Worm (Caenorhabditis elegans) whole organism, midembryonic: ENCODE data around the gene nca-2.

Source experiments
- T22C8.4 ChIP-seq: fragments of 200-800 bp; sonication (Bioruptor generic); IDR thresholded peaks from 2 replicates; pipeline ENCODE4 v1.3.6; 2022; ENCODE audit warnings: missing genetic modification characterization, missing compliant biosample characterization
- cog-1 ChIP-seq: sonication (generic microtip); optimal IDR thresholded peaks from 2 replicates; lab custom pipeline; 2016; ENCODE audit warnings: missing genetic modification characterization, missing compliant biosample characterization
- flt-1 ChIP-seq: fragments of 200-800 bp; sonication (Bioruptor generic); IDR thresholded peaks from 2 replicates; pipeline ENCODE4 v1.3.6; 2022; ENCODE audit warnings: missing genetic modification characterization, missing compliant biosample characterization
- klf-2 ChIP-seq: fragments of 200-800 bp; sonication (Bioruptor generic); conservative IDR thresholded peaks from 2 replicates; pipeline ENCODE4 v1.3.6; 2022; ENCODE audit warnings: missing genetic modification reagents, missing genetic modification characterization, missing compliant biosample characterization
- med-1 ChIP-seq: sonication (generic microtip); optimal IDR thresholded peaks from 2 replicates; lab custom pipeline; 2017; ENCODE audit warnings: missing genetic modification characterization, mild to moderate bottlenecking, missing compliant biosample characterization, antibody characterized with exemption, missing genetic modification reagents; ENCODE audit not compliant: insufficient read depth
- ref-1 ChIP-seq: fragments of 200-800 bp; sonication (Bioruptor generic); conservative IDR thresholded peaks from 2 replicates; pipeline ENCODE4 v1.3.6; 2022; ENCODE audit warnings: missing genetic modification reagents, missing genetic modification characterization, missing compliant biosample characterization
- tab-1 ChIP-seq: fragments of 200-800 bp; sonication (Bioruptor generic); IDR thresholded peaks from 2 replicates; pipeline ENCODE4 v1.3.6; 2022; ENCODE audit warnings: missing genetic modification characterization, missing compliant biosample characterization
- ztf-23 ChIP-seq: fragments of 200-800 bp; sonication (Bioruptor generic); IDR thresholded peaks from 2 replicates; pipeline ENCODE4 v1.3.6; 2022; ENCODE audit warnings: missing genetic modification reagents, missing genetic modification characterization, missing compliant biosample characterization
- ztf-29 ChIP-seq: fragments of 200-800 bp; sonication (Bioruptor generic); IDR thresholded peaks from 2 replicates; pipeline ENCODE4 v1.3.6; 2022; ENCODE audit warnings: missing genetic modification reagents, missing genetic modification characterization, missing compliant biosample characterization

Gene nca-2

DNA sequence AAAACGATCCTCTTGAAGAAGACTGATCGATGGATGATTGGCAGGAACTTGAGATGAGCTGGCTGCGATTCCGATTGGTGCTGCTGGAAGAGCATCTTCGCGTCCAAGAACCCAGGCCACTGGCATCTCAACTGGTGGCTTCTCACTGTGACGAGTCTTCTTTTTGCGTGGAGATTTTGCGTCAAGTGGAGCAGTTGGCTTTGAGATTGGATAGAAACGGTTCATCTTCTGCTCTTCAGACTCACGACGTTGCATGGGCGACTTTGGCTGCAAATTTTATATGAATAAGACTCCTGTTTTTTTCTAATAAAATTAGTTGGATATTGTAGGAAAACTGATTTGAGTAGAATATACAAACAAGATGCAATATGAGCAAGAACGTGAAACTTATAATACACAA is 45.4 kb downstream of the nca-2 start:
- TF ChIP-seq ztf-23 (GFP tag; lab: Robert Waterston, UW) (no peak), tab-1 (GFP tag; lab: Robert Waterston, UW) (no peak), ztf-29 (GFP tag; lab: Robert Waterston, UW) (no peak), ref-1 (GFP tag; lab: Robert Waterston, UW) (no peak), med-1 (GFP tag; lab: Kevin White, UChicago) (no peak), cog-1 (tag; lab: Kevin White, UChicago) (no peak)

DNA sequence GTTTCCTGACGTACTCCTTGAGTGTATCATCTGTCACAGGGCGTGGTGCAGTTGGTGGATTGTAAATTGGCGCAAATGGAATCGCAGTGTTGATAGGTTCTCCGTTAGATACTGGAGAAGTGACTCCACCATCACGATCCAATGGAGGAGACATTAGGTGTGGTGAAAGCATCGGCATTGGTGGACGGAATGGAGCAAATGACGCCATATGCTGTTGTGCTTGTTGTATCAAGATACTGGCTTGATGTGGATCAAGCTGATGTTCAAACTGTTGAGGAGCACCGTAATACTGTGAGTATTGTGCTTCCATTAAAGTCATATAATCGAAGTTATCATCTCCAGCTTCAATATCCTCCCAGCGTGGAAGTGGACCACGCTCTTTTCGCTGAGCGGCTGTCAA is 47.1 kb downstream of the nca-2 start:
- TF ChIP-seq ztf-23 (GFP tag; lab: Robert Waterston, UW): no peak
- TF ChIP-seq klf-2 (GFP tag; lab: Robert Waterston, UW): no peak
- no peak for TF ChIP-seq flt-1
- TF ChIP-seq tab-1 (GFP tag; lab: Robert Waterston, UW): no peak
- TF ChIP-seq T22C8.4: no peak
- TF ChIP-seq cog-1 (tag; lab: Kevin White, UChicago): no peak
- TF ChIP-seq med-1 (GFP tag; lab: Kevin White, UChicago): no peak

DNA sequence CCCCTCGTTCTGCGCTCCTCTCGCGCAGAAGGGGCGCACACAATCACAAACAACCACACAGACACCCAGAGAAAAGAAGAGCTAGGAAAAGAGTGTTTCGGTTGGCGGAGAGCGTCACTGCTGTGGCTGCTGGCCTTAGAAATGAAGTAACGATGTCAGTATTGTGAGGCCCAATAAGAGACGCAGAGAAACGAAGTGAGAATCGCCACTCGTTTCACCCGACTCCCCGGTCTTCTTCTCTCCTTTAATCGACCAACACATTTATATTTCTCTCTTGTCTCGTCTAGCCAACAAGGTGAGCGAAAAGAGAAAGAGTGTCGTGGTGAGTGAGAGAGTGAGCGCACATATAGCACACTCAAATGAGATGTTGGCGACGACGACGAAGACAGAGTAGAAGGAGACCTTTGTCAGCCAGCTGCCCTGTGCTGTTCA is 48.6 kb downstream of the nca-2 start:
- TF ChIP-seq cog-1 (tag; lab: Kevin White, UChicago) (peak; percentile 96), klf-2 (GFP tag; lab: Robert Waterston, UW) (no peak), flt-1 (peak; percentile 82; the same call in 1 of the 2 replicates), ztf-23 (GFP tag; lab: Robert Waterston, UW) (peak; percentile 94), ztf-29 (GFP tag; lab: Robert Waterston, UW) (0 out of 2 replicates have a peak, but pooled peaks have one; percentile 27), ref-1 (GFP tag; lab: Robert Waterston, UW) (no peak), tab-1 (GFP tag; lab: Robert Waterston, UW) (0 out of 2 replicates have a peak, but pooled peaks have one; percentile 21)

DNA sequence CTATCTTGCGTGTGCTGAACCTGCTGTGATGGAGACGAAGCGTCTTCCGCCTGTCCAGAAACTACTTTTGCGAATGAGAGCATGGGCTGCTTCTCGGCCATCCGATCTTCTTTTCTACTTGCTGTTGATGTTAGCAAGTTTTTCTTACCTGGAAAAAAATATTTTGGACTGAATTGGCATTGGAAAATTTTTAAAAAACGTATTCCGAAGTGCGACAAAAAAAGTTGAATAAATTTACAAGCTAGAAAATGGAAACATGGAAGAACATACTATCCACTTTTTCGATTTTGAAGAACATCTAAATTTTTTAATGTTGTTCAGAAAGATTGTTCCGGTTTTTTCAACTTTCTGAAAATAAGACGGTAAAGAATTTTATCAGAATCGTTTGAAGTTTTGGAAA is 52.2 kb downstream of the nca-2 start, which contains the start of gene larp-1:
larp-1 (minus strand) TSS at position 101 of the 400 bp plus-strand sequence.
- TF ChIP-seq cog-1 (tag; lab: Kevin White, UChicago) (no peak), tab-1 (GFP tag; lab: Robert Waterston, UW) (no peak), ref-1 (GFP tag; lab: Robert Waterston, UW) (no peak), T22C8.4 (no peak), ztf-23 (GFP tag; lab: Robert Waterston, UW) (no peak), flt-1 (no peak), med-1 (GFP tag; lab: Kevin White, UChicago) (no peak), ztf-29 (GFP tag; lab: Robert Waterston, UW) (no peak), klf-2 (GFP tag; lab: Robert Waterston, UW) (no peak)

DNA sequence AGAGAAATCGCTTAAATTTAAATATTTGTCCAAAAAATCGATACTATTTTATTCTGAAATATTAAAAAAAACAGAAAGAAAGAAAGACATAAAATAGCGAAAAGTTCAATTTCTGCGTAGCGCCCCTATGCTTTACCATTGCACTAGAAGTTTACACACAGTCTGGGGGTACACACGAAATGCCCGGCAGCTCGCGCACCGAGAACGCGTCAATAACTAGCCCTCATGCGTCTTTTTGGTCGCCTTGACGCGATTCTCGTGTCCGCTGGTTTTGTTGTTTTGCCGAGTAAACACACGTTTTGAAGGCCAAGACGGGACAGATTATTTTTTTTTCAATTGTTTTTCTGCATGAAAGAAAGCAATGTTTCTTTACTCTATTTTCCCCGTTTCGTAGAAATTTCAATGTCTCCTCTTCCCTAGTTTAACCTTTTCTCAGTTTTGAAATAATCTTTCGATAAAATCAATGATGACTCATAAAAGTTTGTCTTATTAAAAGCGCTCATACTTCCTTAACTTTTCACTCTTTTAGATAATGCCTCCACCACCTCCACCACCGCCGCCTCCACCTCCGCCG is 52.8 kb downstream of the nca-2 start, which contains the start of gene wip-1:
wip-1 (plus strand) TSS at position 524 of the 574 bp plus-strand sequence.
- TF ChIP-seq cog-1 (tag; lab: Kevin White, UChicago) (peak; percentile 91), tab-1 (GFP tag; lab: Robert Waterston, UW) (peak; percentile 40; the same call in 1 of the 2 replicates), ref-1 (GFP tag; lab: Robert Waterston, UW) (no peak), flt-1 (peak; percentile 85), ztf-29 (GFP tag; lab: Robert Waterston, UW) (peak; percentile 78), ztf-23 (GFP tag; lab: Robert Waterston, UW) (peak; percentile 100), klf-2 (GFP tag; lab: Robert Waterston, UW) (peak; percentile 60; the same call in 1 of the 2 replicates), med-1 (GFP tag; lab: Kevin White, UChicago) (peak; percentile 15), T22C8.4 (0 out of 2 replicates have a peak, but pooled peaks have one; percentile 8)

DNA sequence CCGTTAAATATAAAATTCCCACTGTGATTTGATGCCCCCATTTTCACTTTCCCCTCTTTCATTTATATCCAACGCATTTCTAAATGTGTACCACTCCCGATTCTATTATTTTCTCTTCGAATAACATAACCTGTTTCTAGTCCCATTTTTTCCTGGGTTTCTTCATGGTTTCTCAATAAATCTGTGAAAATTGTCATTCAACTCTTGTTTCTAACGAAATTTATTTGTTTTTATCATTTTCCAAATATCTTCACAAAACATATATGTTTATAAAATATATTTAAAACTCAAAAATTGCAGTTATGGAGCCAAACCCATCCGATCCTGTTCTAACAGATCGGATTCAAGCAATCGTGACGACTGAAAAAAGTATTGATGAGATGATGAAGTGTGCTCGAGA is 55.6 kb downstream of the nca-2 start, which contains the start of gene mdt-11:
mdt-11 (plus strand) TSS at position 301 of the 400 bp plus-strand sequence.
- TF ChIP-seq flt-1: no peak
- no peak for TF ChIP-seq ztf-29 (GFP tag; lab: Robert Waterston, UW)
- TF ChIP-seq klf-2 (GFP tag; lab: Robert Waterston, UW): no peak

DNA sequence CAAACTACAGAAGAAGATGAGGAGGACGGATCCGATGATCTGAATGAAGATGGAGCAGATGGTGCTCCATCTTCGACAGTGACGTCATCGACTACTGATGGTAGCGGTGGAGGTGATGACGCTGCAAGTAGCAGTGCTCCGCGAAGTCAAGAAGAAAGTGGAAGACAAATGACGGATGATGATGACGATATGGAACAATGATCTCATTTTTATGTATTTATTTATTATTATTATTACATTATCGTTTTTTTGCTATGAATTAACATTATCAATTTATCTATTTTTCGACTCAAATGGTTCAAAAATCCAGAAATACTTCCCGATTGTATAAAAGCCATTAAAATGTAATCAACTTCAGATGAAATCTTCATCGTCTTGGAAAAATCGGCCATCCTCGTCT is 56.3 kb downstream of the nca-2 start, which contains the start of gene R144.3:
R144.3 (plus strand) TSS at position 301 of the 400 bp plus-strand sequence.
- TF ChIP-seq ztf-29 (GFP tag; lab: Robert Waterston, UW) (no peak), tab-1 (GFP tag; lab: Robert Waterston, UW) (no peak), klf-2 (GFP tag; lab: Robert Waterston, UW) (no peak), T22C8.4 (no peak), flt-1 (no peak), cog-1 (tag; lab: Kevin White, UChicago) (no peak)

DNA sequence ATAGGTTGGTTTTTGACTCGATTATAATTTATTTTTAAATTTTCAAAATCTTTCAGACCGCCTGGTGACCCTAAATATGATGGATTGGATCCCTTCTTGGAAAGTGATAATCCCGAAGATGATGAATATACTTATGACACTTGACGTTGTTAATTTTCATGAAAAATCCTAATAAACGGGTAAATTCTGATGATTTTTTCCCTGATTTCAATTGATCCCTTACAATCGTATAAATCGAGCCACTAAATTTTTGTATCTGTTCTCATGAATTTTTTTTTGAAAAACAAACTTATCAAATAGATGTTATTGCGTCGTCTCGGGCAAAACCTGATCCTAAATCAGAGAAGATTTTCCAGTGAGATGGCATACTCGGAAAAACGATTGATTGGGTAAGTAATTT is 57.6 kb downstream of the nca-2 start, which contains the start of gene R144.13:
R144.13 (plus strand) TSS at position 301 of the 400 bp plus-strand sequence.
- TF ChIP-seq med-1 (GFP tag; lab: Kevin White, UChicago): no peak
- TF ChIP-seq klf-2 (GFP tag; lab: Robert Waterston, UW): no peak
- TF ChIP-seq T22C8.4: no peak
- no peak for TF ChIP-seq tab-1 (GFP tag; lab: Robert Waterston, UW)
- no peak for TF ChIP-seq ztf-29 (GFP tag; lab: Robert Waterston, UW)
- TF ChIP-seq ztf-23 (GFP tag; lab: Robert Waterston, UW): no peak
- TF ChIP-seq cog-1 (tag; lab: Kevin White, UChicago): no peak
- TF ChIP-seq ref-1 (GFP tag; lab: Robert Waterston, UW): no peak
- no peak for TF ChIP-seq flt-1

DNA sequence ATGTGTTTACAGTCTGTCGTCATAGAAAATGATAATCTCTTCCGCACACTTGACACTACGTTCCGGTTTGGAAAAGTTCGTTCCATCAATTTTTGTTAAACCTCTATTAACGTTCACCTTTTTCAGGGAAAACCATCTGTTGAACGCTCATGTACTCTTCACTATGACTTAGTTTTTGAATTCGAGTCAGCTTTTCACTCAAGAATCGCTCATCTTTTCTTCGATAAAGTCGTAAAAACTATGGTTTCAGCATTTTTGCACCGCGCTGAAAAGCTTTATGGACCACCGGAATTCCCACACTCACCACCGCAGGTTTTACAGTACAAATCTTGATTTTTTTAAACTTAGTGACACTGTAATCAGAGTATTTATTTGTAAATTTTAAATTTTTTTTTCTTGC is 58.3 kb downstream of the nca-2 start:
- TF ChIP-seq med-1 (GFP tag; lab: Kevin White, UChicago) (no peak), ztf-23 (GFP tag; lab: Robert Waterston, UW) (no peak), ztf-29 (GFP tag; lab: Robert Waterston, UW) (no peak), cog-1 (tag; lab: Kevin White, UChicago) (no peak), klf-2 (GFP tag; lab: Robert Waterston, UW) (no peak), flt-1 (no peak), tab-1 (GFP tag; lab: Robert Waterston, UW) (no peak), ref-1 (GFP tag; lab: Robert Waterston, UW) (no peak), T22C8.4 (no peak)
